Comparison of ENCODE assay signal across 1 fruit fly cellular context in the genomic region with DNA sequence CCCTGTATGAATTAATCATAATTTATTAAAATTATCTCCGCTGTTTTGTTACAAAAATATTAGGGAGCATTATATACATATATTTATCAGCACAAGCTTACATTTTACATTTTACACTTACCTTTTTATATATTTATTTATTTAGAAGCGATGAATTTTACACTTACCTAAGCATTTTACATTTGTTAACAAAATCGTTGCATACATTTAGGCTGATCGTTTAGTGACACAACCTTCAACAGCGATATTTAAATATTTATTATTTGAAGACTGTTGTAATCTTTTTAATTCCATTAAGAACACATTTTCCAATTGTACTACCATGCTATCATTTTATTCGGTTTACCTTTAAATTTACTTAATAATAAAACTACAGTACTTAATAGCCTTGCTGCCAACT.
TF ChIP-seq lines count a peak whose summit lies in the region.

No protein-coding gene starts in this region.

TF ChIP-seq in whole organism, embryonic, 481 proteins besides CTCF, POLR2A, EP300 and RAD21 (continued from another document):
- TF ChIP-seq Doc3 (GFP tag; IDR thresholded peaks at IDR 0.05; lab: Robert Waterston, UW; ENCODE audit: partially characterized antibody) (no peak), Myb (GFP tag; optimal IDR thresholded peaks at IDR 0.05; lab: Kevin White, UChicago) (no peak), amos (GFP tag; IDR thresholded peaks at IDR 0.05; lab: Robert Waterston, UW; ENCODE audit: partially characterized antibody) (peak; percentile 60), crol (GFP tag; IDR thresholded peaks at IDR 0.05; lab: Robert Waterston, UW) (no peak), CG10959 (GFP tag; IDR thresholded peaks at IDR 0.05; lab: Robert Waterston, UW) (no peak), NC2β (GFP tag; optimal IDR thresholded peaks at IDR 0.05; lab: Kevin White, UChicago) (no peak), Ada2b (GFP tag; IDR thresholded peaks at IDR 0.05; lab: Robert Waterston, UW) (no peak), CG6683 (GFP tag; optimal IDR thresholded peaks at IDR 0.05; lab: Kevin White, UChicago) (no peak), Dip2 (GFP tag; IDR thresholded peaks at IDR 0.05; lab: Robert Waterston, UW) (no peak), CG6791 (GFP tag; IDR thresholded peaks at IDR 0.05; lab: Robert Waterston, UW; ENCODE audit: partially characterized antibody) (no peak), CG30403 (GFP tag; optimal IDR thresholded peaks at IDR 0.05; lab: Kevin White, UChicago) (no peak), ATbp (GFP tag; optimal IDR thresholded peaks at IDR 0.05; lab: Kevin White, UChicago) (no peak), CG31441 (GFP tag; IDR thresholded peaks at IDR 0.05; lab: Robert Waterston, UW) (no peak), cas (GFP tag; IDR thresholded peaks at IDR 0.05; lab: Robert Waterston, UW) (no peak), abd-A (tag; optimal IDR thresholded peaks at IDR 0.05; lab: Kevin White, UChicago) (no peak), eve (GFP tag; optimal IDR thresholded peaks at IDR 0.05; lab: Kevin White, UChicago) (no peak), CG11504 (tag; optimal IDR thresholded peaks at IDR 0.05; lab: Kevin White, UChicago) (no peak), tll (GFP tag; optimal IDR thresholded peaks at IDR 0.05; lab: Kevin White, UChicago) (no peak), CG14965 (GFP tag; optimal IDR thresholded peaks at IDR 0.05; lab: Kevin White, UChicago; ENCODE audit: borderline replicate concordance) (no peak)
TF ChIP-seq in whole organism, embryonic: peak in this region for 6.
